Worm (Caenorhabditis elegans) whole organism, L4/young adult: ENCODE data around the gene Y57G11C.41.

Experiments used
- W03F9.2 ChIP-seq: fragments of 150-350 bp; optimal IDR thresholded peaks from 2 replicates; lab custom pipeline; 2014; ENCODE audit warnings: missing biosample characterization, missing genetic modification characterization
- dao-5 ChIP-seq: sonication (generic microtip); optimal IDR thresholded peaks from 2 replicates; lab custom pipeline; 2016; ENCODE audit warnings: missing genotype, missing genetic modification characterization, moderate library complexity, missing compliant biosample characterization
- him-1 ChIP-seq: sonication (generic microtip); optimal IDR thresholded peaks from 2 replicates; lab custom pipeline; 2016; ENCODE audit warnings: missing genotype, missing genetic modification reagents, missing genetic modification characterization, missing compliant biosample characterization

ce11 chrIV:14704952-14705351, 1.2 kb downstream of the Y57G11C.41 start:
- TF ChIP-seq him-1 = no peak
- TF ChIP-seq W03F9.2 (tag; lab: Kevin White, UChicago) = no peak
- no peak for TF ChIP-seq dao-5 (tag; lab: Kevin White, UChicago)
